Worm (Caenorhabditis elegans): ENCODE results near the gene C09G9.8.

Gene C09G9.8

ce11 chrIV:8921166-8921565 lies 39.9 kb downstream of the C09G9.8 start:
- peak; percentile 22 for TF ChIP-seq mls-2 (tag; optimal IDR thresholded peaks at IDR 0.05)
- TF ChIP-seq cnd-1 (tag; optimal IDR thresholded peaks at IDR 0.05), result no peak
- TF ChIP-seq unc-120 (tag; optimal IDR thresholded peaks at IDR 0.05; ENCODE audit: poor library complexity, severe bottlenecking), result no peak
- TF ChIP-seq mab-5 (tag; optimal IDR thresholded peaks at IDR 0.05), result no peak
- TF ChIP-seq unc-39 (tag; optimal IDR thresholded peaks at IDR 0.05), result no peak
- TF ChIP-seq ces-1 (GFP tag; optimal IDR thresholded peaks at IDR 0.05), result peak; percentile 77
- no peak for TF ChIP-seq tbx-8 (GFP tag; optimal IDR thresholded peaks at IDR 0.05)
- no peak for TF ChIP-seq unc-62 (GFP tag; optimal IDR thresholded peaks at IDR 0.05)
- TF ChIP-seq zip-8 (tag; optimal IDR thresholded peaks at IDR 0.05), result no peak
- TF ChIP-seq flh-1 (GFP tag; optimal IDR thresholded peaks at IDR 0.05), result no peak
- no peak for TF ChIP-seq ceh-39 (tag; optimal IDR thresholded peaks at IDR 0.05)
- no peak for TF ChIP-seq ztf-11 (tag; optimal IDR thresholded peaks at IDR 0.05)
- no peak for TF ChIP-seq M03D4.4 (tag; optimal IDR thresholded peaks at IDR 0.05)
- TF ChIP-seq pha-4 (tag; optimal IDR thresholded peaks at IDR 0.05), result no peak

- TF ChIP-seq ham-2 (GFP tag; optimal IDR thresholded peaks at IDR 0.05) (peak; percentile 25), ceh-39 (tag; optimal IDR thresholded peaks at IDR 0.05) (peak; percentile 67), elt-1 (tag; optimal IDR thresholded peaks at IDR 0.05; ENCODE audit: borderline replicate concordance, insufficient read depth) (no peak), tbx-8 (GFP tag; optimal IDR thresholded peaks at IDR 0.05) (no peak), nhr-2 (tag; optimal IDR thresholded peaks at IDR 0.05) (peak; percentile 97)
Measured at ce11 chrIV:8921956-8922355, 40.7 kb downstream of the C09G9.8 start, which contains the start of gene D1046.16. TSS of gene D1046.16 (plus strand) at chrIV:8922150.

ce11 chrIV:8923381-8923780 lies 42.1 kb downstream of the C09G9.8 start:
- TF ChIP-seq lsy-2 (tag; optimal IDR thresholded peaks at IDR 0.05) (no peak), mls-2 (tag; optimal IDR thresholded peaks at IDR 0.05) (no peak), unc-62 (GFP tag; optimal IDR thresholded peaks at IDR 0.05) (no peak), nhr-237 (tag; optimal IDR thresholded peaks at IDR 0.05) (no peak), nhr-28 (tag; optimal IDR thresholded peaks at IDR 0.05) (no peak), unc-39 (tag; optimal IDR thresholded peaks at IDR 0.05) (no peak)

ce11 chrIV:8924126-8924525 lies 42.8 kb downstream of the C09G9.8 start:
- TF ChIP-seq lin-32 (GFP tag; optimal IDR thresholded peaks at IDR 0.05), result no peak
- no peak for TF ChIP-seq flh-1 (GFP tag; optimal IDR thresholded peaks at IDR 0.05)
- no peak for TF ChIP-seq nhr-28 (tag; optimal IDR thresholded peaks at IDR 0.05)
- TF ChIP-seq sem-2 (GFP tag; optimal IDR thresholded peaks at IDR 0.05), result no peak
- TF ChIP-seq hlh-1 (tag; optimal IDR thresholded peaks at IDR 0.05), result no peak
- no peak for TF ChIP-seq nhr-76 (tag; optimal IDR thresholded peaks at IDR 0.05)
- no peak for TF ChIP-seq unc-62 (GFP tag; optimal IDR thresholded peaks at IDR 0.05)
- TF ChIP-seq ztf-11 (tag; optimal IDR thresholded peaks at IDR 0.05), result no peak
- no peak for TF ChIP-seq cnd-1 (tag; optimal IDR thresholded peaks at IDR 0.05)
- TF ChIP-seq ham-2 (GFP tag; optimal IDR thresholded peaks at IDR 0.05), result no peak
- no peak for TF ChIP-seq elt-3 (tag; optimal IDR thresholded peaks at IDR 0.05)
- no peak for TF ChIP-seq elt-1 (tag; optimal IDR thresholded peaks at IDR 0.05; ENCODE audit: borderline replicate concordance, insufficient read depth)

- TF ChIP-seq elt-3 (tag; optimal IDR thresholded peaks at IDR 0.05), result no peak
- TF ChIP-seq nhr-28 (tag; optimal IDR thresholded peaks at IDR 0.05), result no peak
- peak; percentile 12 for TF ChIP-seq lsy-2 (tag; optimal IDR thresholded peaks at IDR 0.05)
- TF ChIP-seq ceh-39 (tag; optimal IDR thresholded peaks at IDR 0.05), result peak; percentile 30
- TF ChIP-seq ces-1 (GFP tag; optimal IDR thresholded peaks at IDR 0.05), result peak; percentile 53
- no peak for TF ChIP-seq flh-1 (GFP tag; optimal IDR thresholded peaks at IDR 0.05)
- no peak for TF ChIP-seq hlh-1 (tag; optimal IDR thresholded peaks at IDR 0.05)
- no peak for TF ChIP-seq nhr-76 (tag; optimal IDR thresholded peaks at IDR 0.05)
- TF ChIP-seq nhr-237 (tag; optimal IDR thresholded peaks at IDR 0.05), result no peak
- TF ChIP-seq elt-1 (tag; optimal IDR thresholded peaks at IDR 0.05; ENCODE audit: borderline replicate concordance, insufficient read depth), result no peak
- no peak for TF ChIP-seq unc-120 (tag; optimal IDR thresholded peaks at IDR 0.05; ENCODE audit: poor library complexity, severe bottlenecking)
- TF ChIP-seq nhr-2 (tag; optimal IDR thresholded peaks at IDR 0.05), result no peak
- no peak for TF ChIP-seq bed-3 (GFP tag; optimal IDR thresholded peaks at IDR 0.05)
Measured at ce11 chrIV:8925990-8926389, 44.7 kb downstream of the C09G9.8 start, which contains the start of the genes D1046.2 and cfim-2. TSS of gene D1046.2 (minus strand) at chrIV:8926067. TSS of gene cfim-2 (plus strand) at chrIV:8926324.

- no peak for TF ChIP-seq nhr-2 (tag; optimal IDR thresholded peaks at IDR 0.05)
- no peak for TF ChIP-seq unc-39 (tag; optimal IDR thresholded peaks at IDR 0.05)
- no peak for TF ChIP-seq elt-3 (tag; optimal IDR thresholded peaks at IDR 0.05)
- no peak for TF ChIP-seq ham-2 (GFP tag; optimal IDR thresholded peaks at IDR 0.05)
- TF ChIP-seq mep-1 (tag; optimal IDR thresholded peaks at IDR 0.05), result no peak
- TF ChIP-seq cnd-1 (tag; optimal IDR thresholded peaks at IDR 0.05), result no peak
- TF ChIP-seq ceh-43 (GFP tag; optimal IDR thresholded peaks at IDR 0.05), result no peak
- no peak for TF ChIP-seq nhr-28 (tag; optimal IDR thresholded peaks at IDR 0.05)
- no peak for TF ChIP-seq hlh-1 (tag; optimal IDR thresholded peaks at IDR 0.05)
- TF ChIP-seq snpc-4 (tag; optimal IDR thresholded peaks at IDR 0.05), result no peak
- TF ChIP-seq lsy-2 (tag; optimal IDR thresholded peaks at IDR 0.05), result no peak
- no peak for TF ChIP-seq nhr-12 (tag; optimal IDR thresholded peaks at IDR 0.05)
- no peak for TF ChIP-seq ztf-11 (tag; optimal IDR thresholded peaks at IDR 0.05)
- no peak for TF ChIP-seq bed-3 (GFP tag; optimal IDR thresholded peaks at IDR 0.05)
- no peak for TF ChIP-seq ceh-39 (tag; optimal IDR thresholded peaks at IDR 0.05)
- no peak for TF ChIP-seq ces-1 (GFP tag; optimal IDR thresholded peaks at IDR 0.05)
Measured at ce11 chrIV:8926511-8926910, 45.2 kb downstream of the C09G9.8 start.

Measured in whole organism, mixed stage, embryonic.